Fruit fly (Drosophila melanogaster) whole organism, adult: ENCODE results near the gene Cyp4ae1.

Source experiments
- CG11617 ChIP-seq: fragments of 200-800 bp; sonication (Bioruptor generic); optimal IDR thresholded peaks from 2 replicates; lab custom pipeline; 2017; ENCODE audit warnings: mild to moderate bottlenecking, missing biosample characterization, missing genetic modification reagents, missing genetic modification characterization
- CG12768 ChIP-seq: fragments of 200-800 bp; sonication (Bioruptor generic); optimal IDR thresholded peaks from 2 replicates; lab custom pipeline; 2017; ENCODE audit warnings: missing biosample characterization, missing genetic modification characterization, mild to moderate bottlenecking, moderate library complexity, missing genetic modification reagents
- CG14711 ChIP-seq: fragments of 200-800 bp; sonication (Bioruptor generic); optimal IDR thresholded peaks from 2 replicates; lab custom pipeline; 2018; ENCODE audit warnings: missing biosample characterization, mild to moderate bottlenecking, missing genetic modification characterization, moderate library complexity
- CG1620 ChIP-seq: fragments of 200-800 bp; sonication (Bioruptor generic); optimal IDR thresholded peaks from 2 replicates; lab custom pipeline; 2016; ENCODE audit warnings: missing biosample characterization, missing genetic modification characterization
- CG33017 ChIP-seq: fragments of 200-800 bp; sonication (Bioruptor generic); optimal IDR thresholded peaks from 2 replicates; lab custom pipeline; 2018; ENCODE audit warnings: missing biosample characterization, mild to moderate bottlenecking, missing genetic modification characterization, moderate library complexity
- CG5204 ChIP-seq: fragments of 200-800 bp; sonication (Bioruptor generic); optimal IDR thresholded peaks from 2 replicates; lab custom pipeline; 2016; ENCODE audit warnings: missing biosample characterization, missing genetic modification characterization
- CG7045 ChIP-seq: fragments of 200-800 bp; sonication (Bioruptor generic); optimal IDR thresholded peaks from 2 replicates; lab custom pipeline; 2017; ENCODE audit warnings: missing biosample characterization, mild to moderate bottlenecking, missing genetic modification characterization
- CG7101 ChIP-seq: fragments of 200-800 bp; sonication (Bioruptor generic); optimal IDR thresholded peaks from 2 replicates; lab custom pipeline; 2018; ENCODE audit warnings: missing biosample characterization, mild to moderate bottlenecking, missing genetic modification characterization, moderate library complexity
- Clk ChIP-seq: fragments of 200-800 bp; sonication (Bioruptor generic); optimal IDR thresholded peaks from 2 replicates; lab custom pipeline; 2017; ENCODE audit warnings: missing biosample characterization, missing genetic modification characterization
- Crg-1 ChIP-seq: fragments of 200-800 bp; sonication (Bioruptor generic); optimal IDR thresholded peaks from 2 replicates; lab custom pipeline; 2016; ENCODE audit warnings: missing biosample characterization, missing genetic modification characterization
- Hr96 ChIP-seq: fragments of 200-800 bp; sonication (Bioruptor generic); optimal IDR thresholded peaks from 2 replicates; lab custom pipeline; 2016; ENCODE audit warnings: missing biosample characterization, missing genetic modification characterization
- Mnt ChIP-seq: fragments of 200-800 bp; sonication (Bioruptor generic); optimal IDR thresholded peaks from 2 replicates; lab custom pipeline; 2016; ENCODE audit warnings: missing biosample characterization, mild to moderate bottlenecking, missing genetic modification characterization
- bab1 ChIP-seq: fragments of 200-800 bp; sonication (Bioruptor generic); optimal IDR thresholded peaks from 3 replicates; lab custom pipeline; 2019; ENCODE audit warnings: missing biosample characterization, mild to moderate bottlenecking, missing genetic modification characterization, moderate library complexity
- cic ChIP-seq: fragments of 200-800 bp; sonication (Bioruptor generic); optimal IDR thresholded peaks from 2 replicates; lab custom pipeline; 2017; ENCODE audit warnings: missing biosample characterization, mild to moderate bottlenecking, missing genetic modification characterization, moderate library complexity
- cnc ChIP-seq, 2 experiments: fragments of >200 bp; optimal IDR thresholded peaks; 2 replicates each; lab custom pipeline; 2017
- kay ChIP-seq: fragments of 200-800 bp; sonication (Bioruptor generic); peaks from one replicate; lab custom pipeline; 2016; ENCODE audit warnings: missing biosample characterization, missing genetic modification characterization, borderline replicate concordance
- ovo ChIP-seq: fragments of 200-800 bp; sonication (Bioruptor generic); optimal IDR thresholded peaks from 2 replicates; lab custom pipeline; 2016; ENCODE audit warnings: missing biosample characterization, missing genetic modification characterization
- pad ChIP-seq: fragments of 200-800 bp; sonication (Bioruptor generic); optimal IDR thresholded peaks from 3 replicates; lab custom pipeline; 2017; ENCODE audit warnings: missing biosample characterization, missing genetic modification characterization, mild to moderate bottlenecking, moderate library complexity, missing genetic modification reagents
- tj ChIP-seq: fragments of 200-800 bp; sonication (Bioruptor generic); optimal IDR thresholded peaks from 3 replicates; lab custom pipeline; 2017; ENCODE audit warnings: missing biosample characterization, mild to moderate bottlenecking, missing genetic modification characterization, moderate library complexity
- toe ChIP-seq: fragments of 200-800 bp; sonication (Bioruptor generic); optimal IDR thresholded peaks from 2 replicates; lab custom pipeline; 2016; ENCODE audit warnings: missing biosample characterization, missing genetic modification characterization

The Cyp4ae1 gene

DNA sequence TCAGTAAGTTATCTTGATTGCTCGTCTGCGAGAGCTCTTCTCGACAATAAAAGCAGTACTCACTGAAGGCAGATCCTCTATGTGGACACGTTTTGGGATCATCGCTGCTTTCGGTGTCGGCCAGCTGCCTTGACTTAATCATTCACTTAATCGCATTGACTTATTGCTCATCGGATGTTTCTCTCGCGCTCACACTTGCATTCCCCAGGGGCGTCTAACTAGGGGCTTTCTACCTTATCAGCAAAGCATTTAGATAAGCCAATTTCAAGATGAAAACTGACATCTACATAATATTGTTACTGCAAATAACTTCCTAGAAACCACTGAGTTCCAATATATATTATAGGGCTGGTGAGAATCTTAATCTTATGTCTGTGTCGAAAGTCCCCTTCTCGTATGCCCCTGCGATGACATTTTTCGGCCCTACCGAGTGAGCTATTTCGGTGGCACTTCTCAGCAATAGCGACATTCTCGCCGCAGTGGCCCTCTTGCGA is 33.6 kb downstream of the Cyp4ae1 start:
- no peak for TF ChIP-seq CG1620 (GFP tag; lab: Kevin White, UChicago)
- TF ChIP-seq CG7045 (GFP tag; lab: Kevin White, UChicago) = no peak
- peak; percentile 12 for TF ChIP-seq CG14711 (tag; lab: Kevin White, UChicago)
- no peak for TF ChIP-seq pad (GFP tag; lab: Kevin White, UChicago)
- no peak for TF ChIP-seq CG33017 (tag; lab: Kevin White, UChicago)
- no peak for TF ChIP-seq cnc (optimal IDR thresholded peaks at IDR 0.05; lab: Kevin White, UChicago)
- no peak for TF ChIP-seq Mnt
- no peak for TF ChIP-seq CG12768 (GFP tag; lab: Kevin White, UChicago)
- peak; percentile 17 for TF ChIP-seq Hr96
- TF ChIP-seq ovo (GFP tag; lab: Kevin White, UChicago) = no peak
- no peak for TF ChIP-seq CG11617 (GFP tag; lab: Kevin White, UChicago)
- no peak for TF ChIP-seq CG5204 (GFP tag; lab: Kevin White, UChicago)
- TF ChIP-seq toe (GFP tag; lab: Kevin White, UChicago) = no peak
- no peak for TF ChIP-seq kay (GFP tag; lab: Kevin White, UChicago)
- TF ChIP-seq Clk = no peak
- TF ChIP-seq cic (GFP tag; lab: Kevin White, UChicago) = no peak
- TF ChIP-seq CG7101 (tag; lab: Kevin White, UChicago) = no peak
- TF ChIP-seq tj (GFP tag; lab: Kevin White, UChicago) = no peak

dm6 chrX:2213759-2214406 is 35.1 kb downstream of the Cyp4ae1 start, which contains the start of gene SmydA-8:
Gene SmydA-8, minus strand, starts transcription at chrX:2213809.
- TF ChIP-seq CG14711 (tag; lab: Kevin White, UChicago) (no peak), Clk (no peak), CG7101 (tag; lab: Kevin White, UChicago) (no peak), kay (GFP tag; lab: Kevin White, UChicago) (peak; percentile 45), Hr96 (no peak), bab1 (GFP tag; lab: Kevin White, UChicago) (peak; percentile 31), toe (GFP tag; lab: Kevin White, UChicago) (no peak), tj (GFP tag; lab: Kevin White, UChicago) (no peak)

DNA sequence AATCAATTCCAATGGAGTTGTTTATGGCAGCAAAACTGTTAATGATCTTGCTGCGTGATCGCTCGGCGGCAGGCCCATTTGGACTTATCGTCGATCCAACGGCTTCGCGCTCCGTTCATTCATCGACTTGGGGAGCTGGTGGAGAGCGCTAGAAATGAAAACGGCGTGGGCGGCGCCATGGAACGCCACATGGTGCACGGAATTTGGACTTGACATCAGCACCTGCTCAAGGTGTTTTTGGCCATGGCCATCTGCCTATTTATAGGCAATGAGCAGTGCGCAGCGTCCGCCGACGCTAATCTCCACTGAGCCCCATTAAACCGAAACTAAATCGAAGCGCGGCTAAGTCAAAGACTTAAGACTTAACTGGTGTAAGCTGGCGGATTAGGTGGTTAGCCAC is 39.6 kb downstream of the Cyp4ae1 start:
- TF ChIP-seq CG7101 (tag; lab: Kevin White, UChicago) (no peak), ovo (GFP tag; lab: Kevin White, UChicago) (no peak), tj (GFP tag; lab: Kevin White, UChicago) (no peak), kay (GFP tag; lab: Kevin White, UChicago) (no peak), CG33017 (tag; lab: Kevin White, UChicago) (no peak), bab1 (GFP tag; lab: Kevin White, UChicago) (no peak), CG1620 (GFP tag; lab: Kevin White, UChicago) (no peak), CG12768 (GFP tag; lab: Kevin White, UChicago) (no peak), cic (GFP tag; lab: Kevin White, UChicago) (no peak), Hr96 (no peak), CG11617 (GFP tag; lab: Kevin White, UChicago) (no peak), pad (GFP tag; lab: Kevin White, UChicago) (no peak)

dm6 chrX:2219246-2219645 is 40.4 kb downstream of the Cyp4ae1 start:
- no peak for TF ChIP-seq Mnt
- no peak for TF ChIP-seq CG5204 (GFP tag; lab: Kevin White, UChicago)
- TF ChIP-seq CG7101 (tag; lab: Kevin White, UChicago) = no peak
- TF ChIP-seq cic (GFP tag; lab: Kevin White, UChicago) = no peak
- no peak for TF ChIP-seq cnc (optimal IDR thresholded peaks at IDR 0.05; lab: Kevin White, UChicago)
- TF ChIP-seq toe (GFP tag; lab: Kevin White, UChicago) = no peak
- TF ChIP-seq CG14711 (tag; lab: Kevin White, UChicago) = no peak
- TF ChIP-seq pad (GFP tag; lab: Kevin White, UChicago) = no peak
- no peak for TF ChIP-seq CG1620 (GFP tag; lab: Kevin White, UChicago)
- TF ChIP-seq CG7045 (GFP tag; lab: Kevin White, UChicago) = no peak
- TF ChIP-seq CG11617 (GFP tag; lab: Kevin White, UChicago) = no peak
- no peak for TF ChIP-seq CG33017 (tag; lab: Kevin White, UChicago)
- no peak for TF ChIP-seq kay (GFP tag; lab: Kevin White, UChicago)
- TF ChIP-seq Crg-1 = no peak

DNA sequence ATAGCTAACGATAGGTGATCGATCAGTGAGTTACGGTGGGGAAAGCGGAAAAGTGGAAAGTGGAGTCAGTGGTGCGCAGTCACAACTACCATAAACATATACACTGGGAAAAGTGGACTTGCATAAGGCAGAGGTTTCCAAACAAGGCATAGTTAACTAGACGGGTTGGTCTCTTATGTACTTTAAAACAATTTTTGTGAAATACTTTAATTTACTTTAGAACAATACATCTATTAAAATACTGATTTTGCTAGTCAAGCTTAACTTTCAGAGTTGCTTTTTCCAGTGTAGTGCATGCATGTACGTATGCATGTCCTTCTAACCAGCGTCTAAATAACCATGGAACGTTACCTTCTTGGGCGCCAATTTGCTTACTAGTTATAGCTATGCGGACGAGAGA is 41.1 kb downstream of the Cyp4ae1 start:
- TF ChIP-seq CG7045 (GFP tag; lab: Kevin White, UChicago) (no peak), Mnt (no peak), pad (GFP tag; lab: Kevin White, UChicago) (no peak), ovo (GFP tag; lab: Kevin White, UChicago) (no peak), Hr96 (no peak), bab1 (GFP tag; lab: Kevin White, UChicago) (no peak), CG14711 (tag; lab: Kevin White, UChicago) (no peak), toe (GFP tag; lab: Kevin White, UChicago) (no peak), kay (GFP tag; lab: Kevin White, UChicago) (no peak), CG1620 (GFP tag; lab: Kevin White, UChicago) (no peak), CG12768 (GFP tag; lab: Kevin White, UChicago) (no peak), tj (GFP tag; lab: Kevin White, UChicago) (no peak), CG11617 (GFP tag; lab: Kevin White, UChicago) (no peak), Crg-1 (no peak)

- no peak for TF ChIP-seq kay (GFP tag; lab: Kevin White, UChicago)
- TF ChIP-seq cic (GFP tag; lab: Kevin White, UChicago) = no peak
- TF ChIP-seq cnc (optimal IDR thresholded peaks at IDR 0.05; lab: Kevin White, UChicago) = no peak
Observed at dm6 chrX:2221598-2221997, 42.8 kb downstream of the Cyp4ae1 start.
